Fruit fly (Drosophila melanogaster): ENCODE results near the gene Tudor-SN.

Gene Tudor-SN

DNA sequence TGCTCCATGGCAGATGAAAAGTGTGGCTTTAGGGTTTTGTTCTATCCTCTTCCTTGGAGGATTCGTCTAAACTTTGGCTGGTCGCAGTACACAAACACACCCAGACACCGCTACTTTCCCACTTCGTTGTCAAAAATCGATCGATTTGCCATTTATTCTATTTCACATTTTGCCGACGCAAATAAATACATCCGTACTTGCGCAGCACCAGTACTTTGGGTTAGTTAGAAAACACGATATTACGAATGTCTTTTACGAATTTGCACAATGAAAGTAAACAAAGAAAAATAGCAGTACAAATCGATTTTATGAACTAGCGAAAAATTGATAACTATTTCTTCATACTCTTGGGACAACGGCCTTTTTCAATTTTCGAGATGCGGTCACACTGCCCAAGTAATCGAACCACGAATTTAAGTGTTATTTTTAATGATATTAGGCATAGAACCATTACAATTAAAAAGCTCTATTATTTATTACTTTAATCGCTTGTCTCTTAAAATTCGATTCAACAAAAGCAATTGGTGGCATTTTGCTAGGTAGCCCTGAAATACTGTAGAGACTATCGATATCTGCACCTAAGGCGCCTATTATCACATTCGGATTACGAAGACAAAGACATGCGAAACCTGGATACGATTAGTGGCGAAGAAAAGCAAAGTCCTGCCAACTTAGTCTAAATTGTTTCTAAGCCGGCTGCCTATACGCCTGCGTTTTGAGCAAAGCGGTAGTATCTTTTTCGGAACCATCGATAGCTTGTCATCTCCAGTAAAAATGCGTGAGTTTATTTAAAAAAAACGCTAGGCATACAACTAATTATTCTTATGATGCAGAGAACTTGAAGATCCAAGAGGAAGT is 6.3 kb downstream of the Tudor-SN start, which contains the start of the genes DIP2 and wac (continued):
- TF ChIP-seq hth (optimal IDR thresholded peaks at IDR 0.05), result no peak
- TF ChIP-seq CG8388 (GFP tag; optimal IDR thresholded peaks at IDR 0.05), result peak; percentile 28
- peak; percentile 28 for TF ChIP-seq CG11723 (GFP tag; optimal IDR thresholded peaks at IDR 0.05)
- TF ChIP-seq CG42726 (GFP tag; IDR thresholded peaks at IDR 0.05; ENCODE audit: partially characterized antibody), result peak; percentile 91
- TF ChIP-seq repo (GFP tag; optimal IDR thresholded peaks at IDR 0.05), result peak; percentile 33
- TF ChIP-seq fd64A (GFP tag; optimal IDR thresholded peaks at IDR 0.05), result no peak
- peak; percentile 79 for TF ChIP-seq stwl (tag; optimal IDR thresholded peaks at IDR 0.05)
- peak; percentile 97 for TF ChIP-seq Ets65A (GFP tag)
- peak; percentile 85 for TF ChIP-seq Lhr (GFP tag; optimal IDR thresholded peaks at IDR 0.05)
- peak; percentile 86 for TF ChIP-seq CG4282 (GFP tag; optimal IDR thresholded peaks at IDR 0.05)
- TF ChIP-seq CG7271 (tag; optimal IDR thresholded peaks at IDR 0.05), result no peak
- peak; percentile 83 for TF ChIP-seq Dbx (GFP tag; IDR thresholded peaks at IDR 0.05)
- peak; percentile 93 for TF ChIP-seq Gug (GFP tag; IDR thresholded peaks at IDR 0.05)
- peak; percentile 52 for TF ChIP-seq disco-r (GFP tag; optimal IDR thresholded peaks at IDR 0.05)
- peak; percentile 85 for TF ChIP-seq hbn (GFP tag; IDR thresholded peaks at IDR 0.05; ENCODE audit: partially characterized antibody)
- TF ChIP-seq CG11504 (tag; optimal IDR thresholded peaks at IDR 0.05), result no peak
- TF ChIP-seq pros (GFP tag; optimal IDR thresholded peaks at IDR 0.05), result peak; percentile 97
- TF ChIP-seq CG4404 (GFP tag; IDR thresholded peaks at IDR 0.05), result peak; percentile 49
- TF ChIP-seq Mes4 (GFP tag; optimal IDR thresholded peaks at IDR 0.05), result peak; percentile 78
- TF ChIP-seq Atf-2 (GFP tag; optimal IDR thresholded peaks at IDR 0.05), result peak; percentile 41
- no peak for TF ChIP-seq jing (GFP tag; optimal IDR thresholded peaks at IDR 0.05)
- TF ChIP-seq CG12744 (GFP tag; optimal IDR thresholded peaks at IDR 0.05), result peak; percentile 67
- TF ChIP-seq CG14667 (GFP tag; IDR thresholded peaks at IDR 0.05), result no peak
- TF ChIP-seq CG6175 (GFP tag; IDR thresholded peaks at IDR 0.05), result peak; percentile 50; the same call in 2 of the 3 replicates
- no peak for TF ChIP-seq dmrt99B (tag; optimal IDR thresholded peaks at IDR 0.05)
- TF ChIP-seq HLH54F (GFP tag; optimal IDR thresholded peaks at IDR 0.05), result peak; percentile 85
- peak; percentile 87 for TF ChIP-seq ci (GFP tag; IDR thresholded peaks at IDR 0.05)
- TF ChIP-seq CG10209 (GFP tag; optimal IDR thresholded peaks at IDR 0.05), result peak; percentile 53
- TF ChIP-seq Tbp (GFP tag; optimal IDR thresholded peaks at IDR 0.05), result no peak
- TF ChIP-seq CG16779 (GFP tag; IDR thresholded peaks at IDR 0.05), result peak; percentile 71
- peak; percentile 42 for TF ChIP-seq CG1602 (GFP tag; optimal IDR thresholded peaks at IDR 0.05)
- no peak; the same call in none of the 2 replicates for TF ChIP-seq E2f1 (GFP tag; IDR thresholded peaks at IDR 0.05)
- peak in 1 of 3 experiments; percentile 54 for TF ChIP-seq lola (GFP tag; optimal IDR thresholded peaks at IDR 0.05)
- peak; percentile 61 for TF ChIP-seq NC2α (GFP tag; optimal IDR thresholded peaks at IDR 0.05)
- no peak for TF ChIP-seq hkb (optimal IDR thresholded peaks at IDR 0.05)
- peak; percentile 58; the same call in 1 of the 2 replicates for TF ChIP-seq hkb (GFP tag; IDR thresholded peaks at IDR 0.05)
- TF ChIP-seq CG6813 (GFP tag; optimal IDR thresholded peaks at IDR 0.05), result no peak
- TF ChIP-seq Dip2 (GFP tag; IDR thresholded peaks at IDR 0.05), result no peak
- peak; percentile 79 for TF ChIP-seq CG10654 (GFP tag; optimal IDR thresholded peaks at IDR 0.05)
- TF ChIP-seq Dp (GFP tag; optimal IDR thresholded peaks at IDR 0.05), result peak; percentile 77
- TF ChIP-seq pfk (GFP tag; optimal IDR thresholded peaks at IDR 0.05), result peak; percentile 16
- TF ChIP-seq CG10267 (tag; optimal IDR thresholded peaks at IDR 0.05), result peak; percentile 79
- TF ChIP-seq CG10147 (GFP tag; optimal IDR thresholded peaks at IDR 0.05), result peak; percentile 28
- TF ChIP-seq CG12104 (GFP tag; optimal IDR thresholded peaks at IDR 0.05), result peak; percentile 3
- no peak for TF ChIP-seq gce (GFP tag; IDR thresholded peaks at IDR 0.05)
- TF ChIP-seq CG4730 (GFP tag; IDR thresholded peaks at IDR 0.05), result peak; percentile 62
- TF ChIP-seq CG11247 (GFP tag; IDR thresholded peaks at IDR 0.05), result peak; percentile 80
- TF ChIP-seq tio (GFP tag; optimal IDR thresholded peaks at IDR 0.05), result no peak
- no peak for TF ChIP-seq CG8359 (GFP tag; optimal IDR thresholded peaks at IDR 0.05; ENCODE audit: borderline replicate concordance)
